Fruit fly (Drosophila melanogaster) whole organism, pupa: ENCODE measurements around the gene CG6495.

Source experiments
- CG10348 ChIP-seq: fragments of 200-800 bp; sonication (Bioruptor generic); IDR thresholded peaks from 2 replicates; pipeline ENCODE4 v1.3.6; 2022; ENCODE audit warnings: missing biosample characterization, missing genetic modification characterization
- CG12605 ChIP-seq: fragments of 200-800 bp; sonication (Bioruptor generic); IDR thresholded peaks from 2 replicates; pipeline ENCODE4 v1.3.6; 2022; ENCODE audit warnings: missing biosample characterization, missing genetic modification characterization
- CG13204 ChIP-seq: fragments of 200-800 bp; sonication (Bioruptor generic); optimal IDR thresholded peaks from 2 replicates; lab custom pipeline; 2018; ENCODE audit warnings: missing biosample characterization, mild to moderate bottlenecking, missing genetic modification characterization, moderate library complexity
- CG14655 ChIP-seq: fragments of 200-800 bp; sonication (Bioruptor generic); optimal IDR thresholded peaks from 3 replicates; lab custom pipeline; 2017; ENCODE audit warnings: mild to moderate bottlenecking, missing biosample characterization, missing genetic modification reagents, missing genetic modification characterization
- CG15710 ChIP-seq: fragments of 200-800 bp; sonication (Bioruptor generic); optimal IDR thresholded peaks from 2 replicates; lab custom pipeline; 2018; ENCODE audit warnings: missing biosample characterization, mild to moderate bottlenecking, missing genetic modification characterization, moderate library complexity
- CG17806 ChIP-seq: fragments of 200-800 bp; sonication (Bioruptor generic); optimal IDR thresholded peaks from 2 replicates; lab custom pipeline; 2018; ENCODE audit warnings: missing biosample characterization, mild to moderate bottlenecking, missing genetic modification characterization, moderate library complexity
- CG32121 ChIP-seq: fragments of 200-800 bp; sonication (Bioruptor generic); IDR thresholded peaks from 2 replicates; pipeline ENCODE4 v1.3.6; 2022; ENCODE audit warnings: missing biosample characterization, missing genetic modification characterization
- CG34367 ChIP-seq: fragments of 200-800 bp; sonication (Bioruptor generic); optimal IDR thresholded peaks from 2 replicates; lab custom pipeline; 2018; ENCODE audit warnings: missing biosample characterization, mild to moderate bottlenecking, missing genetic modification characterization
- CG4496 ChIP-seq: fragments of 200-800 bp; sonication (Bioruptor generic); IDR thresholded peaks from 3 replicates; pipeline ENCODE4 v1.3.6; 2022; ENCODE audit warnings: missing biosample characterization, missing genetic modification characterization
- CG8159 ChIP-seq: fragments of 200-800 bp; sonication (Bioruptor generic); optimal IDR thresholded peaks from 3 replicates; lab custom pipeline; 2018; ENCODE audit warnings: missing biosample characterization, mild to moderate bottlenecking, missing genetic modification characterization, moderate library complexity
- CG8301 ChIP-seq: fragments of 200-800 bp; sonication (Bioruptor generic); optimal IDR thresholded peaks from 2 replicates; lab custom pipeline; 2018; ENCODE audit warnings: missing biosample characterization, mild to moderate bottlenecking, missing genetic modification characterization
- CG9948 ChIP-seq: fragments of 200-800 bp; sonication (Bioruptor generic); optimal IDR thresholded peaks from 2 replicates; lab custom pipeline; 2018; ENCODE audit warnings: missing biosample characterization, mild to moderate bottlenecking, missing genetic modification characterization, moderate library complexity
- D1 ChIP-seq: fragments of 200-800 bp; sonication (Bioruptor generic); optimal IDR thresholded peaks from 2 replicates; lab custom pipeline; 2018; ENCODE audit warnings: missing biosample characterization, mild to moderate bottlenecking, missing genetic modification characterization, moderate library complexity
- EcR ChIP-seq: fragments of 200-800 bp; sonication (Bioruptor generic); optimal IDR thresholded peaks from 3 replicates; lab custom pipeline; 2019; ENCODE audit warnings: missing biosample characterization, missing genetic modification characterization, mild to moderate bottlenecking, moderate library complexity, missing genetic modification reagents
- Ets98B ChIP-seq: fragments of 200-800 bp; sonication (Bioruptor generic); IDR thresholded peaks from 2 replicates; pipeline ENCODE4 v1.3.6; 2022; ENCODE audit warnings: missing biosample characterization, missing genetic modification characterization
- Pif1A ChIP-seq: fragments of 200-800 bp; sonication (Bioruptor generic); optimal IDR thresholded peaks from 3 replicates; lab custom pipeline; 2016; ENCODE audit warnings: missing biosample characterization, missing genetic modification characterization
- Pif1B ChIP-seq: fragments of 200-800 bp; sonication (Bioruptor generic); optimal IDR thresholded peaks from 3 replicates; lab custom pipeline; 2016; ENCODE audit warnings: missing biosample characterization, missing genetic modification characterization
- Snoo ChIP-seq: fragments of 200-800 bp; sonication (Bioruptor generic); optimal IDR thresholded peaks from 3 replicates; lab custom pipeline; 2017; ENCODE audit warnings: missing biosample characterization, mild to moderate bottlenecking, missing genetic modification characterization, inconsistent platforms
- fd96Ca ChIP-seq: fragments of 200-800 bp; sonication (Bioruptor generic); IDR thresholded peaks from 3 replicates; pipeline ENCODE4 v1.3.6; 2022; ENCODE audit warnings: missing biosample characterization, missing genetic modification characterization
- gl ChIP-seq: fragments of 200-800 bp; sonication (Bioruptor generic); optimal IDR thresholded peaks from 2 replicates; lab custom pipeline; 2018; ENCODE audit warnings: missing biosample characterization, mild to moderate bottlenecking, missing genetic modification characterization
- rn ChIP-seq: fragments of 200-800 bp; sonication (Bioruptor generic); IDR thresholded peaks from 2 replicates; pipeline ENCODE4 v1.3.6; 2022; ENCODE audit warnings: missing biosample characterization, missing genetic modification characterization

The CG6495 gene

dm6 chr2L:10748218-10748617, 12.7 kb upstream of the CG6495 start:
- TF ChIP-seq Ets98B, result peak; percentile 56
- no peak for TF ChIP-seq Snoo
- no peak for TF ChIP-seq CG9948 (tag; lab: Kevin White, UChicago)
- TF ChIP-seq CG32121, result peak; percentile 74
- TF ChIP-seq CG8301 (tag; lab: Kevin White, UChicago), result peak; percentile 50
- no peak for TF ChIP-seq CG14655 (GFP tag; lab: Kevin White, UChicago)
- TF ChIP-seq rn (GFP tag; lab: Robert Waterston, UW), result no peak
- no peak for TF ChIP-seq CG10348
- TF ChIP-seq D1 (tag; lab: Kevin White, UChicago), result no peak
- TF ChIP-seq Pif1A (GFP tag; lab: Kevin White, UChicago), result no peak
- no peak for TF ChIP-seq CG8159 (tag; lab: Kevin White, UChicago)
- TF ChIP-seq CG34367, result no peak
- TF ChIP-seq CG4496, result no peak; the same call in 2 of the 3 replicates
- TF ChIP-seq EcR (GFP tag; lab: Kevin White, UChicago), result no peak
- no peak for TF ChIP-seq gl (tag; lab: Kevin White, UChicago)
- TF ChIP-seq CG15710, result no peak
- TF ChIP-seq Pif1B (GFP tag; lab: Kevin White, UChicago), result no peak
- no peak for TF ChIP-seq CG12605 (GFP tag; lab: Robert Waterston, UW)
- TF ChIP-seq CG13204 (GFP tag; lab: Kevin White, UChicago), result no peak
- no peak for TF ChIP-seq fd96Ca (GFP tag; lab: Robert Waterston, UW)
- peak; percentile 4 for TF ChIP-seq CG17806 (tag; lab: Kevin White, UChicago)

dm6 chr2L:10749607-10750467, 11.1 kb upstream of the CG6495 start:
- no peak for TF ChIP-seq gl (tag; lab: Kevin White, UChicago)
- TF ChIP-seq Snoo, result no peak
- no peak for TF ChIP-seq CG15710
- TF ChIP-seq Ets98B, result no peak

- TF ChIP-seq EcR (GFP tag; lab: Kevin White, UChicago) (peak; percentile 41), CG9948 (tag; lab: Kevin White, UChicago) (no peak), gl (tag; lab: Kevin White, UChicago) (no peak), fd96Ca (GFP tag; lab: Robert Waterston, UW) (no peak)
These were observed 9.9 kb upstream of the CG6495 start for dm6 chr2L:10750915-10751612.

dm6 chr2L:10751879-10752620, 8.9 kb upstream of the CG6495 start:
- TF ChIP-seq Pif1A (GFP tag; lab: Kevin White, UChicago), result peak; percentile 13
- TF ChIP-seq CG15710, result peak; percentile 5
- no peak for TF ChIP-seq CG12605 (GFP tag; lab: Robert Waterston, UW)
- TF ChIP-seq Pif1B (GFP tag; lab: Kevin White, UChicago), result no peak
- no peak for TF ChIP-seq CG34367
- peak; percentile 69 for TF ChIP-seq CG8301 (tag; lab: Kevin White, UChicago)
- TF ChIP-seq CG32121, result peak; percentile 48; the same call in 1 of the 2 replicates
- TF ChIP-seq CG14655 (GFP tag; lab: Kevin White, UChicago), result peak; percentile 81
- peak; percentile 3 for TF ChIP-seq CG17806 (tag; lab: Kevin White, UChicago)
- TF ChIP-seq CG9948 (tag; lab: Kevin White, UChicago), result peak; percentile 29
- TF ChIP-seq CG10348, result no peak
- TF ChIP-seq rn (GFP tag; lab: Robert Waterston, UW), result no peak
- TF ChIP-seq Ets98B, result peak; percentile 36; the same call in 1 of the 2 replicates
- TF ChIP-seq CG4496, result peak; percentile 56; the same call in 2 of the 3 replicates
- TF ChIP-seq, all 21 proteins: peak for 9

- TF ChIP-seq EcR (GFP tag; lab: Kevin White, UChicago), result peak; percentile 76
- no peak for TF ChIP-seq Pif1B (GFP tag; lab: Kevin White, UChicago)
These were observed 8.2 kb upstream of the CG6495 start for dm6 chr2L:10752668-10753067.

dm6 chr2L:10753618-10754017, 7.3 kb upstream of the CG6495 start:
- no peak for TF ChIP-seq fd96Ca (GFP tag; lab: Robert Waterston, UW)
- TF ChIP-seq CG8301 (tag; lab: Kevin White, UChicago), result no peak
- TF ChIP-seq EcR (GFP tag; lab: Kevin White, UChicago), result no peak
